Worm (Caenorhabditis elegans) whole organism, mixed stage, embryonic: ENCODE results near the gene F59B1.10.

ENCODE experiments used
- ceh-43 ChIP-seq: fragments of 200-800 bp; sonication (Bioruptor generic); optimal IDR thresholded peaks from 2 replicates; lab custom pipeline; 2018; ENCODE audit warnings: mild to moderate bottlenecking, missing genetic modification characterization, moderate library complexity, missing compliant biosample characterization
- ces-1 ChIP-seq: fragments of 150-350 bp; optimal IDR thresholded peaks from 2 replicates; lab custom pipeline; 2014; ENCODE audit warnings: missing biosample characterization, missing genetic modification reagents, missing genetic modification characterization
- elt-3 ChIP-seq: fragments of 150-350 bp; optimal IDR thresholded peaks from 2 replicates; lab custom pipeline; 2014; ENCODE audit warnings: missing biosample characterization, missing genetic modification characterization
- lin-13 ChIP-seq: fragments of 150-350 bp; optimal IDR thresholded peaks from 2 replicates; lab custom pipeline; 2014; ENCODE audit warnings: missing biosample characterization, missing genetic modification characterization
- lin-32 ChIP-seq: fragments of 200-800 bp; sonication (Bioruptor generic); optimal IDR thresholded peaks from 2 replicates; lab custom pipeline; 2018; ENCODE audit warnings: mild to moderate bottlenecking, missing genetic modification characterization, missing compliant biosample characterization
- lsy-2 ChIP-seq: fragments of 150-350 bp; optimal IDR thresholded peaks from 2 replicates; lab custom pipeline; 2014; ENCODE audit warnings: missing biosample characterization, missing genetic modification characterization
- nhr-12 ChIP-seq: fragments of 150-350 bp; optimal IDR thresholded peaks from 2 replicates; lab custom pipeline; 2014; ENCODE audit warnings: missing biosample characterization, missing genetic modification characterization
- nhr-28 ChIP-seq: fragments of 150-350 bp; optimal IDR thresholded peaks from 2 replicates; lab custom pipeline; 2014; ENCODE audit warnings: missing biosample characterization, missing genetic modification characterization
- nhr-76 ChIP-seq: sonication (generic microtip); optimal IDR thresholded peaks from 2 replicates; lab custom pipeline; 2017; ENCODE audit warnings: missing biosample characterization, missing genetic modification characterization
- pha-4 ChIP-seq: fragments of 150-350 bp; optimal IDR thresholded peaks from 2 replicates; lab custom pipeline; 2018; ENCODE audit warnings: missing biosample characterization, missing genetic modification reagents, missing genetic modification characterization
- snpc-4 ChIP-seq: fragments of 150-350 bp; optimal IDR thresholded peaks from 2 replicates; lab custom pipeline; 2014; ENCODE audit warnings: missing biosample characterization, missing genetic modification characterization
- unc-39 ChIP-seq: fragments of 150-350 bp; optimal IDR thresholded peaks from 2 replicates; lab custom pipeline; 2014; ENCODE audit warnings: missing biosample characterization, missing genetic modification characterization
- unc-62 ChIP-seq: fragments of 150-350 bp; optimal IDR thresholded peaks from 2 replicates; lab custom pipeline; 2014; ENCODE audit warnings: missing biosample characterization, missing genetic modification reagents, missing genetic modification characterization
- ztf-11 ChIP-seq: fragments of 150-350 bp; optimal IDR thresholded peaks from 2 replicates; lab custom pipeline; 2014; ENCODE audit warnings: missing biosample characterization, missing genetic modification characterization

- no peak for TF ChIP-seq snpc-4 (tag; lab: Kevin White, UChicago)
- no peak for TF ChIP-seq lin-32
- no peak for TF ChIP-seq nhr-12 (tag; lab: Kevin White, UChicago)
- no peak for TF ChIP-seq lsy-2
- no peak for TF ChIP-seq lin-13 (tag; lab: Kevin White, UChicago)
- TF ChIP-seq ceh-43 (GFP tag; lab: Kevin White, UChicago) = no peak
- no peak for TF ChIP-seq ztf-11 (tag; lab: Kevin White, UChicago)
- no peak for TF ChIP-seq unc-39 (tag; lab: Kevin White, UChicago)
- no peak for TF ChIP-seq unc-62 (GFP tag; lab: Kevin White, UChicago)
- TF ChIP-seq nhr-28 (tag; lab: Kevin White, UChicago) = no peak
- TF ChIP-seq ces-1 (GFP tag; lab: Kevin White, UChicago) = no peak
- TF ChIP-seq nhr-76 (tag; lab: Kevin White, UChicago) = no peak
- no peak for TF ChIP-seq elt-3 (tag; lab: Kevin White, UChicago)
- no peak for TF ChIP-seq pha-4
These were observed 1.7 kb upstream of the F59B1.10 start, which contains the start of gene str-114 for ce11 chrV:3649473-3649872.
